Fruit fly (Drosophila melanogaster) whole organism, embryonic: ENCODE results near the gene Elo68alpha.
A peak's percentile ranks its signal among the peaks of the same experiment; 100 is the strongest.

Experiments
- Bgb ChIP-seq: fragments of 200-800 bp; sonication (Bioruptor generic); IDR thresholded peaks from 2 replicates; pipeline ENCODE4 v1.3.6; 2022; ENCODE audit warnings: missing biosample characterization, missing genetic modification characterization; ENCODE audit not compliant: partially characterized antibody
- CG10959 ChIP-seq: fragments of 200-800 bp; sonication (Bioruptor generic); IDR thresholded peaks from 2 replicates; pipeline ENCODE4 v1.3.6; 2022; ENCODE audit warnings: missing biosample characterization, missing genetic modification characterization
- CG13287 ChIP-seq: fragments of 200-800 bp; sonication (Bioruptor generic); IDR thresholded peaks from 2 replicates; pipeline ENCODE4 v1.3.6; 2022; ENCODE audit warnings: missing biosample characterization, missing genetic modification characterization; ENCODE audit not compliant: partially characterized antibody
- CG14965 ChIP-seq: fragments of 200-800 bp; sonication (Bioruptor generic); optimal IDR thresholded peaks from 2 replicates; lab custom pipeline; 2016; ENCODE audit warnings: missing biosample characterization, missing genetic modification characterization, borderline replicate concordance
- CG15514 ChIP-seq: fragments of 200-800 bp; sonication (Bioruptor generic); optimal IDR thresholded peaks from 3 replicates; lab custom pipeline; 2017; ENCODE audit warnings: missing biosample characterization, missing genetic modification characterization, mild to moderate bottlenecking, moderate library complexity, missing genetic modification reagents
- CG2120 ChIP-seq: fragments of 200-800 bp; sonication (Bioruptor generic); optimal IDR thresholded peaks from 3 replicates; lab custom pipeline; 2016; ENCODE audit warnings: missing biosample characterization, missing genetic modification characterization
- CG3065 ChIP-seq: fragments of 200-800 bp; sonication (Bioruptor generic); optimal IDR thresholded peaks from 2 replicates; lab custom pipeline; 2016; ENCODE audit warnings: missing biosample characterization, missing genetic modification characterization
- CG31388 ChIP-seq: fragments of 200-800 bp; sonication (Bioruptor generic); optimal IDR thresholded peaks from 2 replicates; lab custom pipeline; 2016; ENCODE audit warnings: missing biosample characterization, missing genetic modification characterization
- CG6175 ChIP-seq: fragments of 200-800 bp; sonication (Bioruptor generic); IDR thresholded peaks from 3 replicates; pipeline ENCODE4 v1.3.6; 2022; ENCODE audit warnings: missing biosample characterization, missing genetic modification characterization
- CG7987 ChIP-seq: fragments of 200-800 bp; sonication (Bioruptor generic); optimal IDR thresholded peaks from 2 replicates; lab custom pipeline; 2018; ENCODE audit warnings: missing biosample characterization, mild to moderate bottlenecking, missing genetic modification characterization, moderate library complexity
- CTCF ChIP-seq: fragments of 200-800 bp; sonication (Bioruptor generic); optimal IDR thresholded peaks from 2 replicates; lab custom pipeline; 2017; ENCODE audit warnings: missing biosample characterization, mild to moderate bottlenecking, missing genetic modification characterization, moderate library complexity
- Dll ChIP-seq: fragments of 200-800 bp; sonication (Bioruptor generic); IDR thresholded peaks from 4 replicates; pipeline ENCODE4 v1.3.6; 2022; ENCODE audit warnings: missing biosample characterization, missing genetic modification characterization; ENCODE audit not compliant: partially characterized antibody
- Drgx ChIP-seq: fragments of 200-800 bp; sonication (Bioruptor generic); IDR thresholded peaks from 2 replicates; pipeline ENCODE4 v1.3.6; 2022; ENCODE audit warnings: missing biosample characterization, missing genetic modification characterization
- HmgD ChIP-seq: fragments of 200-800 bp; sonication (Bioruptor generic); optimal IDR thresholded peaks from 3 replicates; lab custom pipeline; 2016; ENCODE audit warnings: missing biosample characterization, missing genetic modification characterization
- Jarid2 ChIP-seq: fragments of 200-800 bp; sonication (Bioruptor generic); optimal IDR thresholded peaks from 3 replicates; lab custom pipeline; 2017; ENCODE audit warnings: mild to moderate bottlenecking, missing biosample characterization, missing genetic modification reagents, missing genetic modification characterization
- Ssrp ChIP-seq: fragments of 200-800 bp; sonication (Bioruptor generic); optimal IDR thresholded peaks from 2 replicates; lab custom pipeline; 2018; ENCODE audit warnings: missing biosample characterization, mild to moderate bottlenecking, missing genetic modification characterization, moderate library complexity
- Stat92E ChIP-seq, 3 experiments: fragments of >200 bp in 2 of 3; fragments of 200-800 bp in 1 of 3; sonication (Bioruptor generic) in 1 of 3; optimal IDR thresholded peaks; 2 replicates each; lab custom pipeline; 2017 to 2019; ENCODE audit warnings: missing biosample characterization in 3 of 3, missing genetic modification characterization in 3 of 3, mild to moderate bottlenecking in 1 of 3, moderate library complexity in 1 of 3
- ac ChIP-seq: fragments of 200-800 bp; sonication (Bioruptor generic); optimal IDR thresholded peaks from 3 replicates; lab custom pipeline; 2017; ENCODE audit warnings: missing biosample characterization, mild to moderate bottlenecking, missing genetic modification characterization
- ash1 ChIP-seq: fragments of 200-800 bp; sonication (Bioruptor generic); optimal IDR thresholded peaks from 2 replicates; lab custom pipeline; 2018; ENCODE audit warnings: missing biosample characterization, mild to moderate bottlenecking, missing genetic modification characterization
- ato ChIP-seq: fragments of 200-800 bp; sonication (Bioruptor generic); IDR thresholded peaks from 2 replicates; pipeline ENCODE4 v1.3.6; 2022; ENCODE audit warnings: missing biosample characterization, missing genetic modification characterization; ENCODE audit not compliant: partially characterized antibody
- bbx ChIP-seq: fragments of 200-800 bp; sonication (Bioruptor generic); IDR thresholded peaks from 2 replicates; pipeline ENCODE4 v1.3.6; 2022; ENCODE audit warnings: missing biosample characterization, missing genetic modification characterization; ENCODE audit not compliant: partially characterized antibody
- bsh ChIP-seq, 2 experiments: fragments of 200-800 bp; sonication (Bioruptor generic); optimal IDR thresholded peaks; 2 replicates each; lab custom pipeline; 2017 to 2018; ENCODE audit warnings: mild to moderate bottlenecking in 2 of 2, missing biosample characterization in 2 of 2, missing genetic modification characterization in 2 of 2, moderate library complexity in 1 of 2
- caup ChIP-seq: fragments of 200-800 bp; sonication (Bioruptor generic); optimal IDR thresholded peaks from 3 replicates; lab custom pipeline; 2017; ENCODE audit warnings: missing biosample characterization, mild to moderate bottlenecking, missing genetic modification characterization, moderate library complexity; ENCODE audit not compliant: severe bottlenecking
- corto ChIP-seq: fragments of 200-800 bp; sonication (Bioruptor generic); optimal IDR thresholded peaks from 2 replicates; lab custom pipeline; 2016; ENCODE audit warnings: missing biosample characterization, mild to moderate bottlenecking, missing genetic modification characterization, moderate library complexity
- crol ChIP-seq: fragments of 200-800 bp; sonication (Bioruptor generic); IDR thresholded peaks from 2 replicates; pipeline ENCODE4 v1.3.6; 2022; ENCODE audit warnings: missing biosample characterization, missing genetic modification characterization
- eve ChIP-seq, 2 experiments: fragments of >200 bp; optimal IDR thresholded peaks; 2 replicates each; lab custom pipeline; 2017; ENCODE audit warnings: missing biosample characterization in 2 of 2, missing genetic modification characterization in 2 of 2
- gcm2 ChIP-seq: fragments of 200-800 bp; sonication (Bioruptor generic); optimal IDR thresholded peaks from 2 replicates; lab custom pipeline; 2016; ENCODE audit warnings: missing biosample characterization, missing genetic modification characterization
- gfzf ChIP-seq: fragments of 200-800 bp; sonication (Bioruptor generic); optimal IDR thresholded peaks from 2 replicates; lab custom pipeline; 2016; ENCODE audit warnings: missing biosample characterization, mild to moderate bottlenecking, missing genetic modification characterization, moderate library complexity
- gro ChIP-seq: fragments of 200-800 bp; sonication (Bioruptor generic); optimal IDR thresholded peaks from 2 replicates; lab custom pipeline; 2016; ENCODE audit warnings: missing biosample characterization, missing genetic modification characterization
- gsb-n ChIP-seq: fragments of 200-800 bp; sonication (Bioruptor generic); optimal IDR thresholded peaks from 3 replicates; lab custom pipeline; 2018; ENCODE audit warnings: missing biosample characterization, mild to moderate bottlenecking, missing genetic modification characterization
- her ChIP-seq: fragments of 200-800 bp; sonication (Bioruptor generic); optimal IDR thresholded peaks from 2 replicates; lab custom pipeline; 2016; ENCODE audit warnings: missing biosample characterization, missing genetic modification characterization
- sens ChIP-seq: fragments of 200-800 bp; sonication (Bioruptor generic); peaks from one replicate; lab custom pipeline; 2016; ENCODE audit warnings: missing biosample characterization, missing genetic modification characterization
- seq ChIP-seq: fragments of 200-800 bp; sonication (Bioruptor generic); IDR thresholded peaks from 2 replicates; pipeline ENCODE4 v1.3.6; 2022; ENCODE audit warnings: missing biosample characterization, missing genetic modification characterization
- sisA ChIP-seq: fragments of 200-800 bp; sonication (Bioruptor generic); IDR thresholded peaks from 2 replicates; pipeline ENCODE4 v1.3.6; 2022; ENCODE audit warnings: missing biosample characterization, missing genetic modification characterization
- sqz ChIP-seq: fragments of 200-800 bp; sonication (Bioruptor generic); optimal IDR thresholded peaks from 3 replicates; lab custom pipeline; 2018; ENCODE audit warnings: missing biosample characterization, mild to moderate bottlenecking, missing genetic modification characterization
- ssp ChIP-seq: fragments of 200-800 bp; sonication (Bioruptor generic); IDR thresholded peaks from 2 replicates; pipeline ENCODE4 v1.3.6; 2022; ENCODE audit warnings: missing biosample characterization, missing genetic modification characterization
- tna ChIP-seq: fragments of 200-800 bp; sonication (Bioruptor generic); IDR thresholded peaks from 2 replicates; pipeline ENCODE4 v1.3.6; 2022; ENCODE audit warnings: missing biosample characterization, missing genetic modification characterization; ENCODE audit not compliant: partially characterized antibody

The Elo68alpha gene

dm6 chr3L:11138862-11139261 lies 36.0 kb upstream of the Elo68alpha start:
- TF ChIP-seq Ssrp (tag; lab: Kevin White, UChicago) (no peak), seq (GFP tag; lab: Robert Waterston, UW) (no peak), her (GFP tag; lab: Kevin White, UChicago) (no peak), Drgx (GFP tag; lab: Robert Waterston, UW) (0 out of 2 replicates have a peak, but pooled peaks have one; percentile 17), HmgD (no peak), crol (GFP tag; lab: Robert Waterston, UW) (peak; percentile 78), bbx (GFP tag; lab: Robert Waterston, UW) (0 out of 2 replicates have a peak, but pooled peaks have one; percentile 17), CG2120 (GFP tag; lab: Kevin White, UChicago) (no peak), CG3065 (GFP tag; lab: Kevin White, UChicago) (no peak)

dm6 chr3L:11136349-11136748 lies 33.5 kb upstream of the Elo68alpha start:
- no peak for TF ChIP-seq Dll (GFP tag; lab: Robert Waterston, UW)
- peak in 1 of 2 experiments; percentile 2 for TF ChIP-seq bsh (GFP tag; optimal IDR thresholded peaks at IDR 0.05; lab: Kevin White, UChicago)
- no peak for TF ChIP-seq gfzf
- TF ChIP-seq gcm2 (GFP tag; lab: Kevin White, UChicago), result no peak
- TF ChIP-seq eve (GFP tag; optimal IDR thresholded peaks at IDR 0.05; lab: Kevin White, UChicago), result peak in 1 of 2 experiments; percentile 62
- no peak for TF ChIP-seq ssp (GFP tag; lab: Robert Waterston, UW)
- TF ChIP-seq CG14965 (GFP tag; lab: Kevin White, UChicago), result no peak
- TF ChIP-seq CG6175 (GFP tag; lab: Robert Waterston, UW), result no peak

- TF ChIP-seq ac (GFP tag; lab: Kevin White, UChicago) (no peak), CG13287 (GFP tag; lab: Robert Waterston, UW) (peak; percentile 31; the same call in 1 of the 2 replicates), Bgb (GFP tag; lab: Robert Waterston, UW) (0 out of 2 replicates have a peak, but pooled peaks have one; percentile 17), sens (peak; percentile 57), CG7987 (peak; percentile 1), CG15514 (GFP tag; lab: Kevin White, UChicago) (peak; percentile 61), sisA (GFP tag; lab: Robert Waterston, UW) (no peak), gro (GFP tag; lab: Kevin White, UChicago) (peak; percentile 21), CG10959 (no peak), seq (GFP tag; lab: Robert Waterston, UW) (no peak), bbx (GFP tag; lab: Robert Waterston, UW) (no peak), CTCF (GFP tag; lab: Kevin White, UChicago) (peak; percentile 77), CG31388 (GFP tag; lab: Kevin White, UChicago) (no peak), ash1 (GFP tag; lab: Kevin White, UChicago) (no peak), gsb-n (tag; lab: Kevin White, UChicago) (no peak), Drgx (GFP tag; lab: Robert Waterston, UW) (0 out of 2 replicates have a peak, but pooled peaks have one; percentile 5), sqz (GFP tag; lab: Kevin White, UChicago) (peak; percentile 37), ato (GFP tag; lab: Robert Waterston, UW) (peak; percentile 51; the same call in 1 of the 2 replicates), tna (GFP tag; lab: Robert Waterston, UW) (peak; percentile 38; the same call in 1 of the 2 replicates), caup (GFP tag; lab: Kevin White, UChicago) (peak; percentile 11), corto (GFP tag; lab: Kevin White, UChicago) (peak; percentile 0), Stat92E (GFP tag; optimal IDR thresholded peaks at IDR 0.05; lab: Kevin White, UChicago) (no peak), Jarid2 (peak; percentile 79)
Measured at dm6 chr3L:11135846-11136245, 33.0 kb upstream of the Elo68alpha start, which contains the start of gene IRSp53. TSS of gene IRSp53 (plus strand) at chr3L:11136049.
